Worm (Caenorhabditis elegans) whole organism, midembryonic: ENCODE data around the gene moc-6.

Source experiments
- T22C8.4 ChIP-seq: fragments of 200-800 bp; sonication (Bioruptor generic); IDR thresholded peaks from 2 replicates; pipeline ENCODE4 v1.3.6; 2022; ENCODE audit warnings: missing genetic modification characterization, missing compliant biosample characterization
- cog-1 ChIP-seq: sonication (generic microtip); optimal IDR thresholded peaks from 2 replicates; lab custom pipeline; 2016; ENCODE audit warnings: missing genetic modification characterization, missing compliant biosample characterization
- med-1 ChIP-seq: sonication (generic microtip); optimal IDR thresholded peaks from 2 replicates; lab custom pipeline; 2017; ENCODE audit warnings: missing genetic modification characterization, mild to moderate bottlenecking, missing compliant biosample characterization, antibody characterized with exemption, missing genetic modification reagents; ENCODE audit not compliant: insufficient read depth
- ref-1 ChIP-seq: fragments of 200-800 bp; sonication (Bioruptor generic); conservative IDR thresholded peaks from 2 replicates; pipeline ENCODE4 v1.3.6; 2022; ENCODE audit warnings: missing genetic modification reagents, missing genetic modification characterization, missing compliant biosample characterization
- tab-1 ChIP-seq: fragments of 200-800 bp; sonication (Bioruptor generic); IDR thresholded peaks from 2 replicates; pipeline ENCODE4 v1.3.6; 2022; ENCODE audit warnings: missing genetic modification characterization, missing compliant biosample characterization
- ztf-29 ChIP-seq: fragments of 200-800 bp; sonication (Bioruptor generic); IDR thresholded peaks from 2 replicates; pipeline ENCODE4 v1.3.6; 2022; ENCODE audit warnings: missing genetic modification reagents, missing genetic modification characterization, missing compliant biosample characterization

- TF ChIP-seq ref-1: no peak
- no peak for TF ChIP-seq cog-1
- TF ChIP-seq T22C8.4: no peak
- TF ChIP-seq med-1 (GFP tag; lab: Kevin White, UChicago): no peak
- TF ChIP-seq tab-1 (GFP tag; lab: Robert Waterston, UW): no peak
- TF ChIP-seq ztf-29 (GFP tag; lab: Robert Waterston, UW): no peak
Measured at ce11 chrIII:5162820-5163631, 32.8 kb upstream of the moc-6 start, which contains the start of gene gars-1.
